Worm (Caenorhabditis elegans): ENCODE data around the gene cutl-29.

DNA sequence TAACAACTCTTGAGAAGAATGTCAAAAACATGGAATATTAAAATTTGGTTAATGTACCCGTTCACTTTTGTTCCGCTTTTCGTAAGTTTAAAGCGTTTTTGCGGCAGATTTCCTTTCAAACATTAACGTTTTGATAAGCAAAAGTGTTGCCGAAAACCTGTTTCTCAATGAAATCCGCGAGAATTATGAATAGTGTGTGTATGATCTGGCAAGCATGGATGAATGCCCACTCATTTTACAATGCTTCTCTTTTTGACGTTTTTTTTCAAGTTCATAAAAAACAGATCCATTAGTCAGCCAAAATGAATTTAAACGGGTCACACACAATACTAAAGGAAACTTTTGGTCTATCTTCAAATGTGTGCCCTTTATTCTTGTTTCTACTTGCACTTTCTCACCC lies 13.2 kb upstream of the cutl-29 start:
- no peak for TF ChIP-seq Y22D7AL.16 (tag; optimal IDR thresholded peaks at IDR 0.05)
- TF ChIP-seq rnt-1 (tag; optimal IDR thresholded peaks at IDR 0.05) = no peak
- no peak for TF ChIP-seq ceh-22 (tag; optimal IDR thresholded peaks at IDR 0.05)
- TF ChIP-seq pha-4 (tag; optimal IDR thresholded peaks at IDR 0.05) = no peak

All from whole organism, late embryonic.